Worm (Caenorhabditis elegans) whole organism, midembryonic: ENCODE measurements around the gene pos-1.

Source experiments
- cog-1 ChIP-seq: sonication (generic microtip); optimal IDR thresholded peaks from 2 replicates; lab custom pipeline; 2016; ENCODE audit warnings: missing genetic modification characterization, missing compliant biosample characterization
- tab-1 ChIP-seq: fragments of 200-800 bp; sonication (Bioruptor generic); IDR thresholded peaks from 2 replicates; pipeline ENCODE4 v1.3.6; 2022; ENCODE audit warnings: missing genetic modification characterization, missing compliant biosample characterization

DNA sequence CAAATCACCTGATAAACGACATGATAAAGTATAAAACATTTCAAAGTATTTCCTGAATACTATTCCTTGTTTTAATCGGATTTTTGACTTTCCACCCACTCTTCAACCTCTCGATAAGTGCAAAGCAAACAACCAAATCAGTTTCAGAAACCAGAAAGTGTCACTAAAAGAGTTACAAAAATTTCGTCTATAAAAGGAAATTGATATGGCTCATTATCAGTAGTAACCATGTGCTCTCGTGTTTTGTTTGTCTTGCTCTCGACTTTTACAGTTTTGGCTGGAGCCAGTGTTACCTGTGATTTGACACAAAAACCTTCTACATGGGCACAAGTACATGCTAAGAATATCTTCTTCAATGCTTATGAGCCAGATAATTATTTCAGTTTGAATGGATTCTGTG lies 30.2 kb upstream of the pos-1 start, which contains the start of gene F52E1.14:
- TF ChIP-seq tab-1 (GFP tag; lab: Robert Waterston, UW) = no peak
- no peak for TF ChIP-seq cog-1 (tag; lab: Kevin White, UChicago)
